Worm (Caenorhabditis elegans) whole organism, L4 larva: ENCODE data around the gene sng-1.

Experiments
- F49E8.2 ChIP-seq: sonication (generic microtip); optimal IDR thresholded peaks from 2 replicates; lab custom pipeline; 2016; ENCODE audit warnings: missing compliant biosample characterization, mild to moderate bottlenecking, missing genetic modification characterization, borderline replicate concordance
- T26A8.4 ChIP-seq: fragments of 200-800 bp; sonication (Bioruptor generic); IDR thresholded peaks from 2 replicates; pipeline ENCODE4 v1.3.6; 2022; ENCODE audit warnings: missing genetic modification characterization, missing compliant biosample characterization
- Y105C5A.15 ChIP-seq: fragments of 200-800 bp; sonication (Bioruptor generic); IDR thresholded peaks from 2 replicates; pipeline ENCODE4 v1.3.6; 2022; ENCODE audit warnings: missing genetic modification characterization, missing compliant biosample characterization
- Y5F2A.4 ChIP-seq: fragments of 200-800 bp; sonication (Bioruptor generic); optimal IDR thresholded peaks from 2 replicates; lab custom pipeline; 2018; ENCODE audit warnings: mild to moderate bottlenecking, missing genetic modification characterization, missing compliant biosample characterization
- aha-1 ChIP-seq: fragments of 150-350 bp; peaks from one replicate; lab custom pipeline; 2014; ENCODE audit warnings: missing biosample characterization, missing genetic modification characterization
- ceh-28 ChIP-seq: fragments of 150-350 bp; optimal IDR thresholded peaks from 2 replicates; lab custom pipeline; 2014; ENCODE audit warnings: missing biosample characterization, missing genetic modification reagents, missing genetic modification characterization
- ceh-32 ChIP-seq: sonication (generic microtip); optimal IDR thresholded peaks from 2 replicates; lab custom pipeline; 2016; ENCODE audit warnings: mild to moderate bottlenecking, missing genetic modification characterization, missing compliant biosample characterization; ENCODE audit not compliant: poor library complexity
- daf-19 ChIP-seq: fragments of 200-800 bp; sonication (Bioruptor generic); conservative IDR thresholded peaks from 2 replicates; pipeline ENCODE4 v1.3.6; 2022; ENCODE audit warnings: missing genetic modification characterization, missing compliant biosample characterization
- dve-1 ChIP-seq: sonication (generic microtip); optimal IDR thresholded peaks from 2 replicates; lab custom pipeline; 2017; ENCODE audit warnings: antibody characterized with exemption, mild to moderate bottlenecking, missing genetic modification characterization, missing compliant biosample characterization; ENCODE audit not compliant: insufficient read depth
- egl-43 ChIP-seq: fragments of 200-800 bp; sonication (Bioruptor generic); IDR thresholded peaks from 2 replicates; pipeline ENCODE4 v1.3.6; 2022; ENCODE audit warnings: missing genetic modification reagents, missing genetic modification characterization, missing compliant biosample characterization
- fkh-10 ChIP-seq: fragments of 150-350 bp; optimal IDR thresholded peaks from 2 replicates; lab custom pipeline; 2014; ENCODE audit warnings: missing biosample characterization, missing genetic modification reagents, missing genetic modification characterization
- hlh-30 ChIP-seq: sonication (generic microtip); optimal IDR thresholded peaks from 2 replicates; lab custom pipeline; 2017; ENCODE audit warnings: antibody characterized with exemption, mild to moderate bottlenecking, missing genetic modification characterization, missing compliant biosample characterization; ENCODE audit not compliant: insufficient read depth
- hmg-1.1 ChIP-seq: fragments of 200-800 bp; sonication (Bioruptor generic); IDR thresholded peaks from 2 replicates; pipeline ENCODE4 v1.3.6; 2022; ENCODE audit warnings: missing genetic modification reagents, missing genetic modification characterization, missing compliant biosample characterization
- lin-15B ChIP-seq: fragments of 150-350 bp; sonication (generic microtip); optimal IDR thresholded peaks from 3 replicates; lab custom pipeline; 2014; ENCODE audit warnings: missing biosample characterization, missing genetic modification characterization
- lin-39 ChIP-seq: fragments of 150-350 bp; optimal IDR thresholded peaks from 2 replicates; lab custom pipeline; 2014; ENCODE audit warnings: missing biosample characterization, missing genetic modification reagents, missing genetic modification characterization
- lir-3 ChIP-seq: sonication (generic microtip); optimal IDR thresholded peaks from 2 replicates; lab custom pipeline; 2016; ENCODE audit warnings: mild to moderate bottlenecking, missing genetic modification characterization, missing compliant biosample characterization
- lsy-2 ChIP-seq, 2 experiments: fragments of 150-350 bp in 1 of 2; sonication (generic microtip) in 1 of 2; optimal IDR thresholded peaks; 2 replicates each; lab custom pipeline; 2014 to 2017; ENCODE audit warnings: missing biosample characterization in 2 of 2, missing genetic modification characterization in 2 of 2
- mep-1 ChIP-seq: fragments of 150-350 bp; sonication (generic microtip); optimal IDR thresholded peaks from 3 replicates; lab custom pipeline; 2014; ENCODE audit warnings: missing biosample characterization, missing genetic modification characterization
- mes-2 ChIP-seq: sonication (generic microtip); optimal IDR thresholded peaks from 2 replicates; lab custom pipeline; 2016; ENCODE audit warnings: missing genotype, mild to moderate bottlenecking, missing genetic modification characterization, missing compliant biosample characterization; ENCODE audit not compliant: poor library complexity, severe bottlenecking
- nhr-28 ChIP-seq: fragments of 150-350 bp; optimal IDR thresholded peaks from 2 replicates; lab custom pipeline; 2014; ENCODE audit warnings: missing biosample characterization, missing genetic modification characterization
- nhr-41 ChIP-seq: fragments of 200-800 bp; sonication (Bioruptor generic); IDR thresholded peaks from 2 replicates; pipeline ENCODE4 v1.3.6; 2022; ENCODE audit warnings: missing genetic modification reagents, missing genetic modification characterization, missing compliant biosample characterization
- php-3 ChIP-seq: fragments of 200-800 bp; sonication (Bioruptor generic); IDR thresholded peaks from 2 replicates; pipeline ENCODE4 v1.3.6; 2022; ENCODE audit warnings: missing genetic modification reagents, missing genetic modification characterization, missing compliant biosample characterization
- pqm-1 ChIP-seq: sonication (generic microtip); optimal IDR thresholded peaks from 2 replicates; lab custom pipeline; 2017; ENCODE audit warnings: missing biosample characterization, missing genetic modification characterization
- set-16 ChIP-seq: fragments of 200-800 bp; sonication (Bioruptor generic); IDR thresholded peaks from 2 replicates; pipeline ENCODE4 v1.3.6; 2022; ENCODE audit warnings: missing genetic modification reagents, missing genetic modification characterization, missing compliant biosample characterization
- unc-62 ChIP-seq, 3 experiments: fragments of 150-350 bp in 1 of 3; sonication (generic microtip); optimal IDR thresholded peaks in 2 of 3; peaks in 1 of 3; 1 replicate in 1 of 3; 2 replicates in 2 of 3; lab custom pipeline; 2014 to 2017; ENCODE audit warnings: missing biosample characterization in 3 of 3, missing genetic modification characterization in 3 of 3, missing genetic modification reagents in 3 of 3, missing genotype in 1 of 3
- zag-1 ChIP-seq: fragments of 150-350 bp; optimal IDR thresholded peaks from 2 replicates; lab custom pipeline; 2014; ENCODE audit warnings: missing biosample characterization, missing genetic modification characterization
- zfp-3 ChIP-seq: fragments of 200-800 bp; sonication (Bioruptor generic); conservative IDR thresholded peaks from 2 replicates; pipeline ENCODE4 v1.3.6; 2022; ENCODE audit warnings: missing genetic modification reagents, missing genetic modification characterization, missing compliant biosample characterization
- zip-11 ChIP-seq: fragments of 200-800 bp; sonication (Bioruptor generic); IDR thresholded peaks from 2 replicates; pipeline ENCODE4 v1.3.6; 2022; ENCODE audit warnings: missing genetic modification characterization, missing compliant biosample characterization

The sng-1 gene

ce11 chrX:7326967-7327651, at the start of gene sng-1:
Gene sng-1, plus strand, starts transcription at chrX:7327601.
- peak; percentile 3 for TF ChIP-seq fkh-10
- peak in 1 of 2 experiments; percentile 85 for TF ChIP-seq unc-62 (GFP tag; optimal IDR thresholded peaks at IDR 0.05 in 1 of 2; lab: Kevin White, UChicago)
- no peak for TF ChIP-seq unc-62 (tag; optimal IDR thresholded peaks at IDR 0.05; lab: Kevin White, UChicago)
- TF ChIP-seq aha-1 (tag; lab: Kevin White, UChicago), result peak; percentile 89
- peak; percentile 37 for TF ChIP-seq mep-1 (tag; lab: Kevin White, UChicago)
- peak; percentile 38; the same call in 1 of the 2 replicates for TF ChIP-seq set-16 (GFP tag; lab: Robert Waterston, UW)
- TF ChIP-seq Y5F2A.4 (GFP tag; lab: Kevin White, UChicago), result no peak
- TF ChIP-seq hmg-1.1 (GFP tag; lab: Robert Waterston, UW), result peak; percentile 40; the same call in 1 of the 2 replicates
- TF ChIP-seq Y105C5A.15 (GFP tag; lab: Robert Waterston, UW), result no peak
- TF ChIP-seq, all 104 proteins: peak for 6

DNA sequence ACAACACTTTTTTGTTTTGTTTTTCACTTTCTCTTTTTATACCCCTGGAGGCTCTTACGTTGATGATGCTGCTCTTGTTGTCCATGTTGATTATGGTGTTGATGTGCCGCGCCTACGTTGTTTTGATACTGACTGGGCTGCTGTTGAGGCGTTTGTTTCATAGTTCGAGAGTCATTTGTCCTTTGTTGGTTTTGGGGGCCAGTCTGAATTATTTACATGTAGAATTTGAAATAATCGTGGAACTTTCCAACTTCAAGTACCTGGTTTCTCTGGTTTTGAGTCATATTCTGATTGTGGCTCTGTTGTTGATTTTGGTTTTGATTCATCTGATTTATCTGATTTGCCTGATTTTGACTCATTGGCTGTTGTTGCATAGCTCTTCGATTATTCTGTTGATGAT, 49.3 kb upstream of the sng-1 start:
- TF ChIP-seq hlh-30 (tag; lab: Kevin White, UChicago) (no peak), unc-62 (GFP tag; optimal IDR thresholded peaks at IDR 0.05 in 1 of 2; lab: Kevin White, UChicago) (peak in 1 of 2 experiments; percentile 95), unc-62 (tag; optimal IDR thresholded peaks at IDR 0.05; lab: Kevin White, UChicago) (no peak)
- TF ChIP-seq, all 104 proteins: peak for 1

- TF ChIP-seq set-16 (GFP tag; lab: Robert Waterston, UW) (peak; percentile 76), aha-1 (tag; lab: Kevin White, UChicago) (peak; percentile 34), lsy-2 (tag; optimal IDR thresholded peaks at IDR 0.05; lab: Kevin White, UChicago) (no peak), nhr-41 (GFP tag; lab: Robert Waterston, UW) (no peak), F49E8.2 (tag; lab: Kevin White, UChicago) (no peak), mes-2 (no peak), dve-1 (tag; lab: Kevin White, UChicago) (no peak), daf-19 (GFP tag; lab: Robert Waterston, UW) (no peak), lin-15B (tag; lab: Kevin White, UChicago) (no peak), unc-62 (GFP tag; optimal IDR thresholded peaks at IDR 0.05 in 1 of 2; lab: Kevin White, UChicago) (peak in 1 of 2 experiments; percentile 95), unc-62 (tag; optimal IDR thresholded peaks at IDR 0.05; lab: Kevin White, UChicago) (no peak), ceh-32 (tag; lab: Kevin White, UChicago) (no peak), lin-39 (no peak), lir-3 (tag; lab: Kevin White, UChicago) (no peak), zip-11 (GFP tag; lab: Robert Waterston, UW) (no peak), ceh-28 (no peak), nhr-28 (no peak)
Observed at ce11 chrX:7279671-7280389, 47.6 kb upstream of the sng-1 start, which contains the start of gene unc-10. Gene unc-10, minus strand, starts transcription at chrX:7280322.

DNA sequence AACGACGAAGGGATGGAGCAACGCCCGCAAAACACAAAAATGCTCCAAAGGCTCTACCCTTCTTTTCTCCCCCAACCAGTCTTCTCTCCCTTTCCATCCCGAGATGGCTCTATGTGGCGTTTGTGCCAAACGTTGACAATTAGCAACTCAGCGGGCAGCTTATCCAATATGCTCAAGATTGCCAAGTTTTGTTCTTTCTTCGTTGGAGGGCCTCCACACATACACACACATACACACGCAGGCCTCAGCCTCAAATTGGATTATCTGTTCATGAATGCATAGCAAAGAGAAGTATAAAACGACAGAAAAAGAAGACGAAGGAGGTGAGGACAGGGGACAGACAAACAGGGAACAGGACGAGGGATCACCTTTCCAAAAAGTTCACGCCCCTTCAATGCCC, 46.1 kb upstream of the sng-1 start:
- TF ChIP-seq zag-1 (tag; lab: Kevin White, UChicago) (no peak), php-3 (no peak), nhr-28 (no peak), Y105C5A.15 (GFP tag; lab: Robert Waterston, UW) (no peak), T26A8.4 (GFP tag; lab: Robert Waterston, UW) (no peak), set-16 (GFP tag; lab: Robert Waterston, UW) (peak; percentile 36; the same call in 1 of the 2 replicates)
- TF ChIP-seq, all 104 proteins: peak for 1

ce11 chrX:7283136-7283535, 44.3 kb upstream of the sng-1 start:
- TF ChIP-seq egl-43 (GFP tag; lab: Robert Waterston, UW) (no peak), unc-62 (GFP tag; optimal IDR thresholded peaks at IDR 0.05 in 1 of 2; lab: Kevin White, UChicago) (peak in 1 of 2 experiments; percentile 8), unc-62 (tag; optimal IDR thresholded peaks at IDR 0.05; lab: Kevin White, UChicago) (no peak), aha-1 (tag; lab: Kevin White, UChicago) (peak; percentile 96), zfp-3 (no peak), pqm-1 (tag; lab: Kevin White, UChicago) (no peak)
